Fruit fly (Drosophila melanogaster): ENCODE results near the gene CG42245.

CG42245 gene

dm6 chr3L:2634929-2635799, 3.6 kb downstream of the CG42245 start (continued):
- TF ChIP-seq Opbp (GFP tag; IDR thresholded peaks at IDR 0.05; ENCODE audit: partially characterized antibody) (peak; percentile 82), CG18619 (GFP tag; optimal IDR thresholded peaks at IDR 0.05) (peak; percentile 86), btn (GFP tag; optimal IDR thresholded peaks at IDR 0.05) (peak; percentile 71), CG17829 (tag; optimal IDR thresholded peaks at IDR 0.05) (peak; percentile 78), Ets65A (GFP tag) (peak; percentile 98), bsh (GFP tag; optimal IDR thresholded peaks at IDR 0.05) (peak in 1 of 2 experiments; percentile 74), az2 (GFP tag; optimal IDR thresholded peaks at IDR 0.05) (peak; percentile 68), exex (tag; optimal IDR thresholded peaks at IDR 0.05) (peak; percentile 30), bigmax (GFP tag; optimal IDR thresholded peaks at IDR 0.05) (peak; percentile 62), CG6683 (GFP tag; optimal IDR thresholded peaks at IDR 0.05) (peak; percentile 78), tio (GFP tag; optimal IDR thresholded peaks at IDR 0.05) (no peak), CG31441 (GFP tag; IDR thresholded peaks at IDR 0.05) (peak; percentile 72), jumu (GFP tag; optimal IDR thresholded peaks at IDR 0.05) (peak; percentile 78), emc (GFP tag; optimal IDR thresholded peaks at IDR 0.05) (peak; percentile 83), chm (GFP tag; IDR thresholded peaks at IDR 0.05) (peak; percentile 94), slou (GFP tag; optimal IDR thresholded peaks at IDR 0.05) (peak; percentile 69), CG18476 (GFP tag; optimal IDR thresholded peaks at IDR 0.05) (peak; percentile 61), CG5180 (GFP tag; optimal IDR thresholded peaks at IDR 0.05) (peak; percentile 80), CG12219 (GFP tag; optimal IDR thresholded peaks at IDR 0.05) (peak; percentile 84), sens-2 (GFP tag; IDR thresholded peaks at IDR 0.05) (peak; percentile 84), YL-1 (GFP tag; optimal IDR thresholded peaks at IDR 0.05) (peak; percentile 96), PHDP (tag; optimal IDR thresholded peaks at IDR 0.05) (peak; percentile 83), odd (GFP tag; optimal IDR thresholded peaks at IDR 0.05) (peak; percentile 93), CG14014 (GFP tag; IDR thresholded peaks at IDR 0.05) (peak; percentile 81), Abd-B (GFP tag; optimal IDR thresholded peaks at IDR 0.05) (no peak), Hmr (GFP tag; optimal IDR thresholded peaks at IDR 0.05) (peak; percentile 92), fd102C (GFP tag; optimal IDR thresholded peaks at IDR 0.05) (peak; percentile 67), CG6765 (GFP tag; optimal IDR thresholded peaks at IDR 0.05) (peak; percentile 96), CG13894 (tag; optimal IDR thresholded peaks at IDR 0.05) (peak; percentile 55)

dm6 chr3L:2636023-2636968, 4.8 kb downstream of the CG42245 start:
- TF ChIP-seq org-1 (GFP tag; optimal IDR thresholded peaks at IDR 0.05) (no peak), CG8944 (GFP tag; optimal IDR thresholded peaks at IDR 0.05) (no peak), Bgb (GFP tag; IDR thresholded peaks at IDR 0.05; ENCODE audit: partially characterized antibody) (0 out of 2 replicates have a peak, but pooled peaks have one; percentile 21), emc (GFP tag; optimal IDR thresholded peaks at IDR 0.05) (no peak), Sry-β (GFP tag; optimal IDR thresholded peaks at IDR 0.05) (no peak), CG13624 (GFP tag; optimal IDR thresholded peaks at IDR 0.05) (no peak), CG16863 (GFP tag; optimal IDR thresholded peaks at IDR 0.05) (no peak), lola (GFP tag; optimal IDR thresholded peaks at IDR 0.05) (no peak), CG9797 (GFP tag; optimal IDR thresholded peaks at IDR 0.05) (no peak), az2 (GFP tag; optimal IDR thresholded peaks at IDR 0.05) (peak; percentile 7), mld (GFP tag; IDR thresholded peaks at IDR 0.05; ENCODE audit: partially characterized antibody) (no peak), Sry-δ (GFP tag; optimal IDR thresholded peaks at IDR 0.05) (no peak), crc (GFP tag; optimal IDR thresholded peaks at IDR 0.05) (no peak), CG1792 (GFP tag; optimal IDR thresholded peaks at IDR 0.05) (no peak), maf-S (GFP tag; optimal IDR thresholded peaks at IDR 0.05) (no peak), psq (GFP tag; optimal IDR thresholded peaks at IDR 0.05) (no peak), CG15269 (tag; optimal IDR thresholded peaks at IDR 0.05) (peak; percentile 26), CG10431 (GFP tag; optimal IDR thresholded peaks at IDR 0.05) (no peak), CG12236 (GFP tag; optimal IDR thresholded peaks at IDR 0.05) (no peak)
